Worm (Caenorhabditis elegans): ENCODE measurements around the gene F54D10.5.

The F54D10.5 gene

DNA sequence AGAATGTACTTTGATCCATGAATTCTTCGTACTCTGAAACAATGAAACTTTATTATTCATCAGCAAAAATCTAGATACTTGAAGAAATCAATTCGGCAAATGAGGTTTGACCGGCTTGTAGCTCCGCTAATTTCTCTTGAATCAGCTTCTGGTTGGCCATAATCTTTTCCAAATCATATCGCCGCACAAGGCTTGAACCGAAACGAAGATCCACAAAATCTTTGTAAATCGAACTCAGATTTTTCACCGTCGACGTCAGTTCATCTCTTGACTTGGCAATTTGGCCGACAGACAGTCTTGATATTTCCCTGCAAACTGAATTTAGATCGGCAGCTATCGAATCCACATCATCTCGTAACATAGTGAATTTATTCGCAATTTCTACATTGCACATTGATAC, 2.5 kb downstream of the F54D10.5 start:
- no peak for TF ChIP-seq fkh-10 (GFP tag; optimal IDR thresholded peaks at IDR 0.05)
- TF ChIP-seq nhr-19 (GFP tag; conservative IDR thresholded peaks at IDR 0.05) = no peak
- no peak for TF ChIP-seq C04F5.9 (tag; optimal IDR thresholded peaks at IDR 0.05)
- no peak for TF ChIP-seq nhr-85 (tag)
- TF ChIP-seq egl-13 (tag; optimal IDR thresholded peaks at IDR 0.05) = no peak
- no peak for TF ChIP-seq xbp-1 (tag; optimal IDR thresholded peaks at IDR 0.05)
- no peak for TF ChIP-seq fos-1 (tag; optimal IDR thresholded peaks at IDR 0.05)
- no peak for TF ChIP-seq elt-2 (tag; optimal IDR thresholded peaks at IDR 0.05)

DNA sequence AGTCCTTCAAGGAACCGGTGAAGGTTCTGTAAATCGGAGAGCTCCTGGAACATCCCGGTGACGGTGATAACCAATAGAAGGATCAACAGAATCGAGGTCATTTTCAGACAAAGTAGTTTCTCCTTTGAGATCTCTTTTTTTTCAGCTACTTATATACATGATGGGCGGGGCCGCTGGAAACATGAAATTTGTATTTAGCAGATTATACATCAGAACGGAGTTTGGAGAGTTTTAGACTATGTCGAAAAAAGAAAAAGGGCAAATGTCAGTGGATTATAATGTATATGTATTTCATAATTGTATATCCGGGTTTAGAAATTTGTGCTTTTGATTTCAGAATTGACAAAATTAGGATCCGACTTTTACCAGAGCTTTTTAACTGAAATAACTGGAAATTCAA, 4.8 kb downstream of the F54D10.5 start, which contains the start of gene ins-32:
Gene ins-32, minus strand, starts transcription at position 101 of the 400 bp plus-strand sequence.
- no peak for TF ChIP-seq elt-2 (tag; optimal IDR thresholded peaks at IDR 0.05)
- no peak for TF ChIP-seq hlh-17 (GFP tag; optimal IDR thresholded peaks at IDR 0.05; ENCODE audit: borderline replicate concordance)

DNA sequence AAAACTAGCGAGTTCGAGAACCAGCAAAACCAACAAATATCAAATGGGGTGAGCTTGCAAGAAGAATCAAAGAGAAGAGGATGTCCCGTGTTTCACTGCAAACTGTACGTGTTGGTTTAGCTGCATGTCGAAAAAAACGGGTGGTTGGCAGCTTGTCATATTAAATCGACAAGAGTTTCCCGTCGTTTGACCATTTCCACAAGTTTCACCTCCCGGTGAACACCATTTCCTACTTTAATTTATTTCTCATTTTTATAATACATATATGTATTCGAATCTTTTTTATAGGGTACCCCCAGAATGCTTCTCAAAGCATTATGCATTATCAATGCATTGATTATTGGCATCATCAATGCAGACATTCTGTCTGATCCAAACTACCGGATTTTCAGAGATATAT, 12.7 kb downstream of the F54D10.5 start, which contains the start of gene Y8A9A.2:
Gene Y8A9A.2, plus strand, starts transcription at position 301 of the 400 bp plus-strand sequence.
- TF ChIP-seq efl-1 (optimal IDR thresholded peaks at IDR 0.05) (no peak), efl-1 (GFP tag; optimal IDR thresholded peaks at IDR 0.05 in 1 of 2) (peak in 1 of 2 experiments; percentile 25), hpl-2 (GFP tag; optimal IDR thresholded peaks at IDR 0.05) (no peak)

DNA sequence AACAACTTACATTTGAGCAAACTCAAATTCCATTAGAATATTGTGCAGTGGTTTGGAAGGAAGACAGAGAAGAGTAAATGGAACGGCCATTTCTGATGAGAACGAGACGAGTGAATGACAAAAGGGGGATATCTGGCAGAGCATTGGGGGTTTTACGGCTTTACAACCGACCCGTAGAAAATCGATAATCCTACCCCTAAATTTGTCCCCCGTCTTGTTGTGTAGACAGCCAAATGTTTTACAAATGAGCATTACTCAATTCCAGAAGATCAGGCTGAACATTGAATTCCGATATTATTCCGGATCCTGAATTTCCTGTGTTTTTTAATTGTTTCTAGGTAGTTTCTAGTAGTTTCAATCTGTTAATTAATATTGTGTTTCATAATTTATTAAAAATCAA, 14.6 kb downstream of the F54D10.5 start, which contains the start of gene fbxb-99:
Gene fbxb-99, minus strand, starts transcription at position 101 of the 400 bp plus-strand sequence.
- no peak for TF ChIP-seq pqm-1 (tag; optimal IDR thresholded peaks at IDR 0.05)
- no peak for TF ChIP-seq nhr-20 (tag; optimal IDR thresholded peaks at IDR 0.05)
- TF ChIP-seq pag-3 (tag; optimal IDR thresholded peaks at IDR 0.05; ENCODE audit: borderline replicate concordance, insufficient read depth) = no peak

DNA sequence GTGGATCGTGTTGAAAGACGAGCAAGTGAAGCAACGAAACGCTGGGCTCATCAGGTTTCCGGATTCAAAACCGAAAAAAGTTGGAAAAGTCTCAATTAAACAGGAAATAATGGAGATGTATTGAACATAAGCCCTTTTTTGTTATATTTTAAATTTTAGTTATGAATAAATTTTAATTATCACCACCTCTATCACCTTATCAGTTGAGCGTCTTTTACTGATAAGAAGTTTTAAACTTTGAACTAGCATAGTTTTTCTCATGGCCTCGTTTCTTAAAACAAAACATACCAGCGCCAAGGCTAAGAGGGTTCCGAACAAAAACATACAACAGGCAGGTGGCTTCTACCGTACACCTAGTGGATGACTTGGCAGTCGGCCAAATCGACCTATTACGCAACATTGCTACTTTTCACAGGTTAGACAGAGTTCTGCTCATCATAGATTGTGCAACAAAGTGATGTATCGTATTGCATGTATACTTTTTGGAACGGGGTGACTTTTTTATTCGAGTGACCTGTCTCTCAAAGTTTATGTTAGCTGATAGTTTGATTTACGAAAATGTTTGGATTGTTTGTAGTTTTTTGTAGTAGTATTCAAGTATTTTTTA, 19.5 kb downstream of the F54D10.5 start:
- no peak for TF ChIP-seq nhr-71 (tag; optimal IDR thresholded peaks at IDR 0.05)
- TF ChIP-seq efl-1 (optimal IDR thresholded peaks at IDR 0.05) = no peak
- TF ChIP-seq efl-1 (GFP tag; optimal IDR thresholded peaks at IDR 0.05 in 1 of 2) = peak in 1 of 2 experiments; percentile 78
- TF ChIP-seq elt-2 (tag; optimal IDR thresholded peaks at IDR 0.05) = peak; percentile 77

DNA sequence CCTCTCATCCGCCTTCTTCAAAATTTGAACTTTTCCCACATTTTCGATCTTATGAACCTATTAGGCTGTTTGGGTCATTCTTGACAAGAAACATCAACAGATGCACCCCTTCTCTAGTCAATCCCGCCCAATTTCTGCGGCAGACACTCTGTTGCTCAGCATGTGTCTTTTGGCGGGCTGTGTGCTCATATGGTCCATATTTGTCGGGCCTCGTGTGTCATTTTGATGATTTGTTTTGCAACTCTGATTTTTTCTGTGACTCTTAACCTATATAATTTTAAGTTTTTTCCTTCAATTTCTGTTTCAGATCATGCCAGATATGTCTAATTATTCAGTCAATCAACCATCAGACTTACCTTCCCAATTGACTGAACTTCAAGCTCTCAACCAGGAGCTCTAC, 20.8 kb downstream of the F54D10.5 start, which contains the start of gene T24E12.13:
Gene T24E12.13, plus strand, starts transcription at position 301 of the 400 bp plus-strand sequence.
- no peak for TF ChIP-seq fkh-8 (tag; optimal IDR thresholded peaks at IDR 0.05)

DNA sequence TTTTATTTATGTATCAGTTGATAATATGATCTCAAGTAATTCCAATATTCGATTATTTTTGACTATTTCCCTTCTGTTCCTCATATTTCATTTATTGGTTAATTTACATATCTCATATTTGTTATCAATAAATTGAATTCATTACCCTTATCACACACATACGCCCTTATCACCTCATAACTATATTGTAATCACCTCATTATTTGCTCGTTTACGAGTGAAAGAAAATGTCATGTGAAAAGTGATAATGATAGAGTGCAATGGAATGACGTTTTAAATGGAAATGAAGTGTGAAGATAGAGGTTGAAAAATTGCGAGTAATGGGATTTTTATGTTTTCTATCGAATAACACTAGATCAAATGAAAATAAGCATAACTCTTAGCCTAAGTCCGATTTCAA, 21.4 kb downstream of the F54D10.5 start:
- TF ChIP-seq unc-86 (tag; optimal IDR thresholded peaks at IDR 0.05) = no peak
- no peak for TF ChIP-seq nhr-12 (tag; optimal IDR thresholded peaks at IDR 0.05)
- TF ChIP-seq nhr-19 (GFP tag; conservative IDR thresholded peaks at IDR 0.05) = 0 out of 2 replicates have a peak, but pooled peaks have one; percentile 6
- no peak for TF ChIP-seq ceh-90 (tag; optimal IDR thresholded peaks at IDR 0.05)
- no peak for TF ChIP-seq nhr-71 (tag; optimal IDR thresholded peaks at IDR 0.05)
- no peak for TF ChIP-seq vab-15 (tag; optimal IDR thresholded peaks at IDR 0.05)
- TF ChIP-seq unc-62 (GFP tag; optimal IDR thresholded peaks at IDR 0.05) = no peak
- TF ChIP-seq sox-4 (tag; optimal IDR thresholded peaks at IDR 0.05) = no peak
- no peak for TF ChIP-seq unc-98 (GFP tag; IDR thresholded peaks at IDR 0.05)
- no peak for TF ChIP-seq xbp-1 (tag; optimal IDR thresholded peaks at IDR 0.05)
- TF ChIP-seq alr-1 (tag; optimal IDR thresholded peaks at IDR 0.05; ENCODE audit: borderline replicate concordance) = no peak
- no peak for TF ChIP-seq lir-3 (tag; optimal IDR thresholded peaks at IDR 0.05; ENCODE audit: poor library complexity)
- no peak for TF ChIP-seq fkh-10 (GFP tag; optimal IDR thresholded peaks at IDR 0.05)
- TF ChIP-seq irx-1 (tag; optimal IDR thresholded peaks at IDR 0.05) = no peak
- TF ChIP-seq C34B4.2 (tag; optimal IDR thresholded peaks at IDR 0.05) = no peak
- TF ChIP-seq snpc-4 (tag; optimal IDR thresholded peaks at IDR 0.05) = no peak
- TF ChIP-seq lin-15B (tag; optimal IDR thresholded peaks at IDR 0.05) = no peak
- peak; percentile 79 for TF ChIP-seq pax-3 (tag; optimal IDR thresholded peaks at IDR 0.05)
- no peak for TF ChIP-seq mep-1 (tag; optimal IDR thresholded peaks at IDR 0.05)
- no peak for TF ChIP-seq unc-130 (tag; optimal IDR thresholded peaks at IDR 0.05)
- TF ChIP-seq ceh-88 (GFP tag; IDR thresholded peaks at IDR 0.05) = no peak
- no peak for TF ChIP-seq rnt-1 (tag; optimal IDR thresholded peaks at IDR 0.05)
- no peak for TF ChIP-seq Y116A8C.19 (tag; optimal IDR thresholded peaks at IDR 0.05; ENCODE audit: borderline replicate concordance)
- TF ChIP-seq ceh-82 (tag; optimal IDR thresholded peaks at IDR 0.05) = no peak
- TF ChIP-seq ceh-8 (GFP tag; optimal IDR thresholded peaks at IDR 0.05) = peak; percentile 87
- TF ChIP-seq nhr-28 (tag; optimal IDR thresholded peaks at IDR 0.05) = no peak
- TF ChIP-seq nhr-85 (tag) = no peak
